Fruit fly (Drosophila melanogaster) whole organism, embryonic: ENCODE measurements around the gene CG12206.

Source experiments
- CG15269 ChIP-seq: fragments of 200-800 bp; sonication (Bioruptor generic); optimal IDR thresholded peaks from 2 replicates; lab custom pipeline; 2018; ENCODE audit warnings: missing biosample characterization, mild to moderate bottlenecking, missing genetic modification characterization, moderate library complexity
- Dek ChIP-seq: fragments of 200-800 bp; sonication (Bioruptor generic); optimal IDR thresholded peaks from 3 replicates; lab custom pipeline; 2019; ENCODE audit warnings: missing biosample characterization, mild to moderate bottlenecking, missing genetic modification characterization, moderate library complexity
- ac ChIP-seq: fragments of 200-800 bp; sonication (Bioruptor generic); optimal IDR thresholded peaks from 3 replicates; lab custom pipeline; 2017; ENCODE audit warnings: missing biosample characterization, mild to moderate bottlenecking, missing genetic modification characterization
- bcd ChIP-seq: fragments of 200-800 bp; sonication (Bioruptor generic); optimal IDR thresholded peaks from 2 replicates; lab custom pipeline; 2017; ENCODE audit warnings: missing biosample characterization, mild to moderate bottlenecking, missing genetic modification characterization
- br ChIP-seq: fragments of >200 bp; optimal IDR thresholded peaks from 2 replicates; lab custom pipeline; 2017
- hbn ChIP-seq: fragments of 200-800 bp; sonication (Bioruptor generic); IDR thresholded peaks from 2 replicates; pipeline ENCODE4 v1.3.6; 2022; ENCODE audit warnings: missing biosample characterization, missing genetic modification characterization; ENCODE audit not compliant: partially characterized antibody
- pros ChIP-seq: fragments of 200-800 bp; sonication (Bioruptor generic); optimal IDR thresholded peaks from 3 replicates; lab custom pipeline; 2019; ENCODE audit warnings: missing biosample characterization, mild to moderate bottlenecking, missing genetic modification characterization, moderate library complexity

DNA sequence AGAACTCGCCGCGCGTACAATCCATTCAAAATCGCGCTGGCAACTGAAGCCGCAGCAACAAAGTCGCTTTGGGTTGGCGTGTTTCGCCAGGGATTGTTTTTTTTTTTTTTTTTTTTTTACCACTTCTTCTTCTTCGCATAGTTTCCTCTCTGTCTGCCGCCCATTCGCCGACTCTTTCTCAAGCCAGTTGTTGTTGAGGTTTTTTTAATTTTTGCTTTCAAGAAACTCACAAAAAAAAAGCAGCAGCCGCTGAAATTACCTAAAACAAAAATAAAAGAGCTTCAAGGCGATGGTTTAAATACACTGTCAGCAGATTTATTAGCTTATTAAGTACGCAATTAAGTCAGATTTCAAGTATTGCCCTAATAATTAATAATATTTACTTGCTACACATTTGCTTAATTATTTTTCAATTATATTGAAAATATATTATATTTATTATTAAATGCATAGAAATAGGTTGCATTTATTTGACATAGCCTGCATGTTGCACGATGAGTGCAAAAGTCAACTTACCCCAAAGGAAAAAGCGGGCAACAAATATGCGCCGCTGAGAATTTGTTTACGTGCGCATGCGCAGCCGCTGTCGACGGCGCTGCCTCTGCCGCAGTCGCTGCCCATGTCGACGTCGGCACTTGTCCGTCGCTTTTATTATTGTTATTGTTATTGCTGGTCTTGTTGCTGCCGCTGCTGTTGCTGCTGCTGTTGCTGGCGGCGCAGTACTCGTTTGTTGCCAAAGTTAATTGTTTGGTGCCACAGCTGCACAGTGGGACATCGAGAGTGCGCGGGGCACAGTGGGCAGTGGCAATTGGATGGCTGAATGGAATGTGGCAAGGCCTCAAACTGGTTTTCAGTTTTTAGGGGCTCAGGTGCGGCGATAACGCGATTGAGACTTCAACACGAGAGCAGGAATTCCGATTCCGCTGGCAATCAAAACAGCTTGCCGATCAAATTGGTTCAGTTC lies at the start of gene CG12206:
- TF ChIP-seq ac = no peak
- peak; percentile 54 for TF ChIP-seq Dek
- TF ChIP-seq bcd (GFP tag; lab: Kevin White, UChicago) = peak; percentile 58
- peak; percentile 71 for TF ChIP-seq CG15269 (tag; lab: Kevin White, UChicago)
- no peak for TF ChIP-seq br
- no peak for TF ChIP-seq hbn (GFP tag; lab: Robert Waterston, UW)
- TF ChIP-seq pros (GFP tag; lab: Kevin White, UChicago) = no peak
